Worm (Caenorhabditis elegans) whole organism, L2 larva: ENCODE results near the gene W06D11.3.

Experiments
- ama-1 ChIP-seq: fragments of 150-350 bp; optimal IDR thresholded peaks from 2 replicates; lab custom pipeline; 2018; ENCODE audit warnings: inconsistent platforms
- blmp-1 ChIP-seq: sonication (generic microtip); optimal IDR thresholded peaks from 2 replicates; lab custom pipeline; 2017; ENCODE audit warnings: missing genetic modification characterization, mild to moderate bottlenecking, missing compliant biosample characterization, antibody characterized with exemption, moderate library complexity; ENCODE audit not compliant: insufficient read depth
- crh-2 ChIP-seq: sonication (generic microtip); optimal IDR thresholded peaks from 2 replicates; lab custom pipeline; 2017; ENCODE audit warnings: missing biosample characterization, missing genetic modification characterization
- lin-39 ChIP-seq: fragments of 150-350 bp; optimal IDR thresholded peaks from 2 replicates; lab custom pipeline; 2014; ENCODE audit warnings: missing biosample characterization, missing genetic modification reagents, missing genetic modification characterization
- nhr-237 ChIP-seq: fragments of 150-350 bp; optimal IDR thresholded peaks from 2 replicates; lab custom pipeline; 2014; ENCODE audit warnings: missing biosample characterization, missing genetic modification characterization
- skn-1 ChIP-seq: sonication (generic microtip); optimal IDR thresholded peaks from 2 replicates; lab custom pipeline; 2017; ENCODE audit warnings: missing biosample characterization, missing genetic modification characterization
- unc-55 ChIP-seq: fragments of 150-350 bp; sonication (generic microtip); optimal IDR thresholded peaks from 3 replicates; lab custom pipeline; 2014; ENCODE audit warnings: missing biosample characterization, missing genetic modification reagents, missing genetic modification characterization
- ztf-11 ChIP-seq: sonication (generic microtip); optimal IDR thresholded peaks from 2 replicates; lab custom pipeline; 2017; ENCODE audit warnings: missing biosample characterization, missing genetic modification characterization

ce11 chrX:12285496-12285895 lies 13.0 kb upstream of the W06D11.3 start, which contains the start of gene lips-2:
- no peak for TF ChIP-seq unc-55 (GFP tag; lab: Kevin White, UChicago)
- TF ChIP-seq ztf-11 (tag; lab: Kevin White, UChicago), result no peak
- TF ChIP-seq blmp-1 (tag; lab: Kevin White, UChicago), result no peak
- TF ChIP-seq nhr-237, result no peak
- no peak for TF ChIP-seq lin-39 (tag; lab: Kevin White, UChicago)
- TF ChIP-seq skn-1, result no peak
- TF ChIP-seq ama-1 (lab: Kevin White, UChicago), result no peak
- no peak for TF ChIP-seq crh-2 (tag; lab: Kevin White, UChicago)
